Fruit fly (Drosophila melanogaster) whole organism, pupa: ENCODE data around the gene qm.
A peak's percentile ranks its signal among the peaks of the same experiment; 100 is the strongest.

Experiments
- CG10348 ChIP-seq: fragments of 200-800 bp; sonication (Bioruptor generic); IDR thresholded peaks from 2 replicates; pipeline ENCODE4 v1.3.6; 2022; ENCODE audit warnings: missing biosample characterization, missing genetic modification characterization
- CG12605 ChIP-seq: fragments of 200-800 bp; sonication (Bioruptor generic); IDR thresholded peaks from 2 replicates; pipeline ENCODE4 v1.3.6; 2022; ENCODE audit warnings: missing biosample characterization, missing genetic modification characterization
- CG13204 ChIP-seq: fragments of 200-800 bp; sonication (Bioruptor generic); optimal IDR thresholded peaks from 2 replicates; lab custom pipeline; 2018; ENCODE audit warnings: missing biosample characterization, mild to moderate bottlenecking, missing genetic modification characterization, moderate library complexity
- CG14655 ChIP-seq: fragments of 200-800 bp; sonication (Bioruptor generic); optimal IDR thresholded peaks from 3 replicates; lab custom pipeline; 2017; ENCODE audit warnings: mild to moderate bottlenecking, missing biosample characterization, missing genetic modification reagents, missing genetic modification characterization
- CG15710 ChIP-seq: fragments of 200-800 bp; sonication (Bioruptor generic); optimal IDR thresholded peaks from 2 replicates; lab custom pipeline; 2018; ENCODE audit warnings: missing biosample characterization, mild to moderate bottlenecking, missing genetic modification characterization, moderate library complexity
- CG17806 ChIP-seq: fragments of 200-800 bp; sonication (Bioruptor generic); optimal IDR thresholded peaks from 2 replicates; lab custom pipeline; 2018; ENCODE audit warnings: missing biosample characterization, mild to moderate bottlenecking, missing genetic modification characterization, moderate library complexity
- CG32121 ChIP-seq: fragments of 200-800 bp; sonication (Bioruptor generic); IDR thresholded peaks from 2 replicates; pipeline ENCODE4 v1.3.6; 2022; ENCODE audit warnings: missing biosample characterization, missing genetic modification characterization
- CG34367 ChIP-seq: fragments of 200-800 bp; sonication (Bioruptor generic); optimal IDR thresholded peaks from 2 replicates; lab custom pipeline; 2018; ENCODE audit warnings: missing biosample characterization, mild to moderate bottlenecking, missing genetic modification characterization
- CG4496 ChIP-seq: fragments of 200-800 bp; sonication (Bioruptor generic); IDR thresholded peaks from 3 replicates; pipeline ENCODE4 v1.3.6; 2022; ENCODE audit warnings: missing biosample characterization, missing genetic modification characterization
- CG8159 ChIP-seq: fragments of 200-800 bp; sonication (Bioruptor generic); optimal IDR thresholded peaks from 3 replicates; lab custom pipeline; 2018; ENCODE audit warnings: missing biosample characterization, mild to moderate bottlenecking, missing genetic modification characterization, moderate library complexity
- CG8301 ChIP-seq: fragments of 200-800 bp; sonication (Bioruptor generic); optimal IDR thresholded peaks from 2 replicates; lab custom pipeline; 2018; ENCODE audit warnings: missing biosample characterization, mild to moderate bottlenecking, missing genetic modification characterization
- CG9948 ChIP-seq: fragments of 200-800 bp; sonication (Bioruptor generic); optimal IDR thresholded peaks from 2 replicates; lab custom pipeline; 2018; ENCODE audit warnings: missing biosample characterization, mild to moderate bottlenecking, missing genetic modification characterization, moderate library complexity
- D1 ChIP-seq: fragments of 200-800 bp; sonication (Bioruptor generic); optimal IDR thresholded peaks from 2 replicates; lab custom pipeline; 2018; ENCODE audit warnings: missing biosample characterization, mild to moderate bottlenecking, missing genetic modification characterization, moderate library complexity
- EcR ChIP-seq: fragments of 200-800 bp; sonication (Bioruptor generic); optimal IDR thresholded peaks from 3 replicates; lab custom pipeline; 2019; ENCODE audit warnings: missing biosample characterization, missing genetic modification characterization, mild to moderate bottlenecking, moderate library complexity, missing genetic modification reagents
- Ets98B ChIP-seq: fragments of 200-800 bp; sonication (Bioruptor generic); IDR thresholded peaks from 2 replicates; pipeline ENCODE4 v1.3.6; 2022; ENCODE audit warnings: missing biosample characterization, missing genetic modification characterization
- Pif1A ChIP-seq: fragments of 200-800 bp; sonication (Bioruptor generic); optimal IDR thresholded peaks from 3 replicates; lab custom pipeline; 2016; ENCODE audit warnings: missing biosample characterization, missing genetic modification characterization
- Pif1B ChIP-seq: fragments of 200-800 bp; sonication (Bioruptor generic); optimal IDR thresholded peaks from 3 replicates; lab custom pipeline; 2016; ENCODE audit warnings: missing biosample characterization, missing genetic modification characterization
- Snoo ChIP-seq: fragments of 200-800 bp; sonication (Bioruptor generic); optimal IDR thresholded peaks from 3 replicates; lab custom pipeline; 2017; ENCODE audit warnings: missing biosample characterization, mild to moderate bottlenecking, missing genetic modification characterization, inconsistent platforms
- fd96Ca ChIP-seq: fragments of 200-800 bp; sonication (Bioruptor generic); IDR thresholded peaks from 3 replicates; pipeline ENCODE4 v1.3.6; 2022; ENCODE audit warnings: missing biosample characterization, missing genetic modification characterization
- gl ChIP-seq: fragments of 200-800 bp; sonication (Bioruptor generic); optimal IDR thresholded peaks from 2 replicates; lab custom pipeline; 2018; ENCODE audit warnings: missing biosample characterization, mild to moderate bottlenecking, missing genetic modification characterization
- rn ChIP-seq: fragments of 200-800 bp; sonication (Bioruptor generic); IDR thresholded peaks from 2 replicates; pipeline ENCODE4 v1.3.6; 2022; ENCODE audit warnings: missing biosample characterization, missing genetic modification characterization

Gene qm

DNA sequence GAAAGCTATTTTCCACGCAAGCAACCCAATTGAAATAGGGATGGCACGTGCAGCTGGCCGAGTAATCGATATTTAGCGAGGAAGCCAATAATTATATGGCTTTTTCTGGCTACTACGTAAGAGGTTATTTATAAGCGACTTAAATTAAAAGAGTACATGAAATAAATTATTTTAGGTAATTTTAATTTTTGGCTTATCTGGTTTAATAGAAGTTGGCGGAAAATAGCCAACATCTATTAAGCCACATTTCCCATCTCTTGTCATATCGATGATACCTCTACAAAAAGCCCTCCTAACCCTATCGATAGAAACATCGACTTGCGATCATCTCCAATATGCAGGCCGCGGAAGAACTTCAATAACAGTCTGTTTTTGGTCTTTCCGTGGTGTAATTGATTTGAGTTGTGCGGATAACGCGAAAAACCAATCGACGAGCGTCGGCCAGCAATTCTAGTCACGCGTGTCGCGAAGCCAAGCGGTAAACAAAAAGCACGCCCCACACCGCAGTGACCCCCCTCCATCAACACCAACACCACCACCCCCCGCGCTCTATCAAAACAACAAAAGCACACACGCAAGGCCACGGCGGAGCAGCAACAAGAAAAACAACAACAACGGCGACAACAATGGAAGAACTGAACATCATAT is at the start of gene qm, which contains the start of gene Srp19:
TSS of gene qm (plus strand) at position 330 of the 648 bp plus-strand sequence.
TSS of gene Srp19 (minus strand) at position 51 of the 648 bp plus-strand sequence.
- no peak for TF ChIP-seq Pif1B (GFP tag; lab: Kevin White, UChicago)
- TF ChIP-seq D1: no peak
- no peak for TF ChIP-seq CG8301
- TF ChIP-seq CG32121: peak; percentile 25; the same call in 1 of the 2 replicates
- no peak for TF ChIP-seq CG8159 (tag; lab: Kevin White, UChicago)
- TF ChIP-seq CG10348 (GFP tag; lab: Robert Waterston, UW): no peak
- TF ChIP-seq rn: no peak
- peak; percentile 20 for TF ChIP-seq gl (tag; lab: Kevin White, UChicago)
- peak; percentile 43; the same call in 1 of the 2 replicates for TF ChIP-seq Ets98B
- no peak for TF ChIP-seq CG14655 (GFP tag; lab: Kevin White, UChicago)
- peak; percentile 59; the same call in 1 of the 3 replicates for TF ChIP-seq CG4496 (GFP tag; lab: Robert Waterston, UW)
- TF ChIP-seq EcR (GFP tag; lab: Kevin White, UChicago): peak; percentile 44
- TF ChIP-seq fd96Ca (GFP tag; lab: Robert Waterston, UW): peak; percentile 27; the same call in 2 of the 3 replicates
- peak; percentile 64 for TF ChIP-seq CG12605 (GFP tag; lab: Robert Waterston, UW)
- no peak for TF ChIP-seq Snoo
- no peak for TF ChIP-seq CG17806
- no peak for TF ChIP-seq CG9948 (tag; lab: Kevin White, UChicago)
- TF ChIP-seq CG15710: peak; percentile 11
- TF ChIP-seq CG34367 (tag; lab: Kevin White, UChicago): no peak
- TF ChIP-seq Pif1A (GFP tag; lab: Kevin White, UChicago): no peak
- peak; percentile 61 for TF ChIP-seq CG13204
- TF ChIP-seq, all 21 proteins: peak for 9

DNA sequence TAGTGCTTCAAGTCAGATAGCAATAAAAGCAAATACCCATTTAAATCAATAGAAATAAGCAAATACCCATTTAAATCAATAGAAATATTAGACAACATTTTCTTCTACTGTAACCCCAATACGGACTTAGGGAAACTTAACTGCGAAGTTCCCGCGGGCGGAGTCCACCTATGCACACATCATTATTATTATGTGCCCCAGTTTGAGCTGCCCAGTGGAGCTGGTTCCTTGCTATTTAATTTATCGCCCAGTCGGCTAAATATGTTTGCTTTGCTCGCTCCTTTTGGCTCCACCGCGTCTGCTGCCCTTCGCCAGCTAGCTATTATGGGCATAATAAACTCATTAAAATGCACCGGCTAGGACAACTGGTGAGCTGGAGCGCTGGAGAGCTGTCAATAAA is 47.5 kb upstream of the qm start:
- TF ChIP-seq CG9948 (tag; lab: Kevin White, UChicago): no peak
- TF ChIP-seq gl (tag; lab: Kevin White, UChicago): no peak
- TF ChIP-seq CG8301: no peak
- TF ChIP-seq CG15710: no peak
- TF ChIP-seq Pif1A (GFP tag; lab: Kevin White, UChicago): no peak
- no peak for TF ChIP-seq fd96Ca (GFP tag; lab: Robert Waterston, UW)
- no peak for TF ChIP-seq Pif1B (GFP tag; lab: Kevin White, UChicago)
- TF ChIP-seq Snoo: no peak

DNA sequence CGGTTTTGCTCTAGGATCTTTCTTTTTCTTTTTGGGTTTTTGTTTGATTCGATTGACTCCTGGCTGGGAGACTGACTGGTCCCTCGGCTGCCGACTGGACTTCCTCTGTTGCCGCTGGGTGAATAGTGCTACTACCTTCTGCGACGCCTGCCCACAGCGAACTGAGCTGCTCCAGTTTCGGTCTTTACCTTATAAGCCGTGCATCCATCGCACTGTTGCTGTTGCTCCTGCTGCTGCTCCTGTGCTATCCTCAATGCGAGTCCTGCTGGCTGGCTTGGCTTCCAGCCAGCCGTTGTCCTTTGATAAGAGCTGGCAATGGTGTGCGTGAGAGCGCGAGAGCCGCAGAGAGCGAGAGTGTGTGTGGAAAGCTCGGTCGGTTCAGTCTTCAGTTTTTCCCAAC is 35.4 kb upstream of the qm start, which contains the start of gene unc-13-4A:
TSS of gene unc-13-4A (minus strand) at position 143 of the 400 bp plus-strand sequence.
- TF ChIP-seq CG15710: no peak

DNA sequence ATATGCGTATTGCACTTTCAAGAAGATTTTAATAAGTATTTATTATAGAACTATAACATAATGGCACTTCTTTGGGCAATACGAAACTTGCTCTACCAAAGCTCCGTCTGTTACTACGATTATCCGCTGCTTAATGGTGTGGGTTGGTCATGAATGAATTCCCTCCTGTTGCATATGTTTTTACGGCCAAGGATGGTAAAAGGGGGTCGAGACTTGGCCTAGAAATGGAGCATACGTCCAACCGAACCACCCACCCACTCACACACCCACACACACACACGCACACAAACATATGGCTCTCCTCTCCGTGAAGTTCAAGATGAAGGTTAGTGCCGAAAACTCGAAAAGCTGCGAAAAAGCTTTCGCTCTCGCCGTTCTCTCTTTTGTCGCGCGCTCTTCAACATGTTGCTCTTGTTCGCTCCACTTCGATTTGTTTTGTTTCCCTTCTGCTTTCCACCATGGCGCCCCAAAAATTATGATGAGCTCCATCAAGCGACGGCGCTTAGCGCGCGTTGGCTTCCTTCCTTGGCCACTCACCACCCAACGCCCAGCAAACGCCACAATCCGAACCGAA is 34.5 kb upstream of the qm start:
- TF ChIP-seq CG12605 (GFP tag; lab: Robert Waterston, UW) (no peak), EcR (GFP tag; lab: Kevin White, UChicago) (no peak), rn (no peak), CG13204 (no peak)

DNA sequence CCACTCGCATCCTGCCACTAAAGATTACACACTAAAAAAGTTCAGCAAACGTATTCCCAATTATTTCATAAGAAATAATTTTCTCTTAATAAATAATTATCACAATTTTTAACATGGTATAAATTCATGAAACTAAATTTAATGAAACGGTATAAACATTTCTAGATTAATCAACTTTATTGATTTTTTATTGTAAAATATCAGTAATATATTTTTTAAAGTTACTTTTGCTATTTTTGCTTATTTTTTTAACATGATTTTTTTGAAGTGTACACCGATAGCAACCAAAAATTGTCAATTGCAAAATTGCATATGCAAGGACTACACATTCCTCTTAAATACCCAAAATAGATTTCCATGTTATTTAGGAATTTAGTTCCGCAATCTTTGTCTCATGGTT is 34.0 kb upstream of the qm start:
- TF ChIP-seq D1 (no peak), Pif1B (GFP tag; lab: Kevin White, UChicago) (no peak), CG32121 (no peak), CG4496 (GFP tag; lab: Robert Waterston, UW) (no peak), CG8159 (tag; lab: Kevin White, UChicago) (no peak), EcR (GFP tag; lab: Kevin White, UChicago) (no peak), CG13204 (no peak), fd96Ca (GFP tag; lab: Robert Waterston, UW) (no peak), Snoo (no peak), CG15710 (no peak), CG12605 (GFP tag; lab: Robert Waterston, UW) (no peak)

DNA sequence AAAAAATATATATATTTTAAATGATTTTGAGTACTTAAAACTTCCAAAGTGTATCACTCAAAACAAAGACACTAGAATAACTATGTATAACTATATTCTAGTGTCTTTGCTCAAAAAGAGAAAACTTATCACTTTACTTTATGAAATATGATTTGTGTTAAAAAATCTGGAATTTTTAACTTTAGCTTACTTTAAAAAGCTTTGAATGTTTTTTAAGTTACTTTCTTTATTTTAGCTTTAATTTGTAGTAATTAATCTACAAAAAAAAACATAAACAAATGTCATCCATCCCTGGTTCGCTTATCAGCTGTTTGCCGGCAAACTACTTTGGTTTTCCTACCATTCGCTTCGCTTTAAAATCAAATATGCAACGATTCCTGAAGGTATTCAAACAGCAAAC is 28.3 kb upstream of the qm start, which contains the start of gene CG8607:
TSS of gene CG8607 (plus strand) at position 301 of the 400 bp plus-strand sequence.
- TF ChIP-seq CG8301: no peak
- TF ChIP-seq CG13204: no peak
- TF ChIP-seq CG34367 (tag; lab: Kevin White, UChicago): no peak
- TF ChIP-seq EcR (GFP tag; lab: Kevin White, UChicago): no peak
- TF ChIP-seq Ets98B: no peak
- no peak for TF ChIP-seq CG14655 (GFP tag; lab: Kevin White, UChicago)
- TF ChIP-seq CG32121: no peak
- no peak for TF ChIP-seq Pif1B (GFP tag; lab: Kevin White, UChicago)
- no peak for TF ChIP-seq CG17806
- TF ChIP-seq Snoo: no peak
- no peak for TF ChIP-seq D1
- no peak for TF ChIP-seq CG8159 (tag; lab: Kevin White, UChicago)
- no peak for TF ChIP-seq CG10348 (GFP tag; lab: Robert Waterston, UW)
- TF ChIP-seq CG9948 (tag; lab: Kevin White, UChicago): no peak
- TF ChIP-seq, all 21 proteins: peak for 0

DNA sequence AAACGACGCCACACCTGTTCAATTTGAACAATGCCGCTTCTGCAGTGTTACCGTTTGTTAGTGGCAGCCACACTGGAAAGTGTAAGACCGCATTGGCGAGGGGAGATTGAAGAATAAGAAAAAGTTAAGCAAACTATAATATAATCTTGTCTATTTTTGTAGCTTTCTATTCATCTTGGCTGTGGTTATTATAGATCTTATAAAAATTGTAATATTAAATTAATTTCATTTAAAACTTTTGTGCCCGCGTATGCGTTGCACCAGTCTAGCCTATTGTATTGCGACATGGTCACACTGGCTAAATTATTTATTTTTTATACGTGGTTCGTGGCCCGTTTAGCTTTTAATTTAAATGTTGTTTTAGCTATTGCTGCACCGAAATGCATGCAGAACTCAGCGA is 24.8 kb upstream of the qm start, which contains the start of the genes RhoGEF4 and Rint1:
TSS of gene RhoGEF4 (minus strand) at position 64 of the 400 bp plus-strand sequence.
TSS of gene Rint1 (plus strand) at position 272 of the 400 bp plus-strand sequence.
- TF ChIP-seq CG32121: peak; percentile 43; the same call in 1 of the 2 replicates
- TF ChIP-seq Ets98B: no peak
- TF ChIP-seq CG8301: no peak
- TF ChIP-seq Snoo: no peak
- no peak for TF ChIP-seq gl (tag; lab: Kevin White, UChicago)
- TF ChIP-seq CG12605 (GFP tag; lab: Robert Waterston, UW): no peak
- TF ChIP-seq D1: no peak
- no peak for TF ChIP-seq CG14655 (GFP tag; lab: Kevin White, UChicago)
- peak; percentile 36 for TF ChIP-seq CG9948 (tag; lab: Kevin White, UChicago)
- TF ChIP-seq CG13204: no peak
- 0 out of 3 replicates have a peak, but pooled peaks have one; percentile 30 for TF ChIP-seq CG4496 (GFP tag; lab: Robert Waterston, UW)
- no peak for TF ChIP-seq Pif1A (GFP tag; lab: Kevin White, UChicago)
- peak; percentile 43; the same call in 1 of the 3 replicates for TF ChIP-seq fd96Ca (GFP tag; lab: Robert Waterston, UW)
- TF ChIP-seq CG34367 (tag; lab: Kevin White, UChicago): no peak
- TF ChIP-seq CG15710: peak; percentile 40
- no peak for TF ChIP-seq CG10348 (GFP tag; lab: Robert Waterston, UW)
- peak; percentile 16 for TF ChIP-seq CG17806
- peak; percentile 62 for TF ChIP-seq CG8159 (tag; lab: Kevin White, UChicago)
- no peak for TF ChIP-seq Pif1B (GFP tag; lab: Kevin White, UChicago)
- TF ChIP-seq rn: no peak
- no peak for TF ChIP-seq EcR (GFP tag; lab: Kevin White, UChicago)
